Worm (Caenorhabditis elegans) whole organism, L3 larva: ENCODE results near the gene srx-136.
A peak's percentile ranks its signal among the peaks of the same experiment; 100 is the strongest.

Experiments
- R02D3.7 ChIP-seq: fragments of 150-350 bp; optimal IDR thresholded peaks from 2 replicates; lab custom pipeline; 2014; ENCODE audit warnings: missing biosample characterization, missing genetic modification characterization
- ZK546.5 ChIP-seq: sonication (generic microtip); optimal IDR thresholded peaks from 2 replicates; lab custom pipeline; 2017; ENCODE audit warnings: missing biosample characterization, missing genetic modification characterization
- aly-2 ChIP-seq: fragments of 150-350 bp; optimal IDR thresholded peaks from 2 replicates; lab custom pipeline; 2014; ENCODE audit warnings: missing biosample characterization, missing genetic modification characterization
- ama-1 ChIP-seq: fragments of 150-350 bp; optimal IDR thresholded peaks from 2 replicates; lab custom pipeline; 2018
- ceh-16 ChIP-seq: sonication (generic microtip); optimal IDR thresholded peaks from 2 replicates; lab custom pipeline; 2017; ENCODE audit warnings: missing biosample characterization, missing genetic modification characterization
- ceh-28 ChIP-seq: fragments of 150-350 bp; optimal IDR thresholded peaks from 2 replicates; lab custom pipeline; 2014; ENCODE audit warnings: missing biosample characterization, missing genetic modification reagents, missing genetic modification characterization
- ceh-82 ChIP-seq: fragments of 150-350 bp; optimal IDR thresholded peaks from 2 replicates; lab custom pipeline; 2014; ENCODE audit warnings: missing biosample characterization, missing genetic modification characterization
- ceh-9 ChIP-seq: sonication (generic microtip); optimal IDR thresholded peaks from 2 replicates; lab custom pipeline; 2018; ENCODE audit warnings: missing biosample characterization, missing genetic modification characterization
- daf-12 ChIP-seq: fragments of 150-350 bp; optimal IDR thresholded peaks from 2 replicates; lab custom pipeline; 2014; ENCODE audit warnings: missing biosample characterization, missing genetic modification reagents, missing genetic modification characterization
- egl-27 ChIP-seq: sonication (generic microtip); optimal IDR thresholded peaks from 4 replicates; lab custom pipeline; 2017; ENCODE audit warnings: missing biosample characterization, missing genetic modification reagents, missing genetic modification characterization
- egl-5 ChIP-seq: fragments of 150-350 bp; optimal IDR thresholded peaks from 2 replicates; lab custom pipeline; 2017; ENCODE audit warnings: missing biosample characterization, missing genetic modification reagents, missing genetic modification characterization, inconsistent platforms
- elt-1 ChIP-seq: fragments of 150-350 bp; optimal IDR thresholded peaks from 2 replicates; lab custom pipeline; 2014; ENCODE audit warnings: missing biosample characterization, missing genetic modification characterization
- elt-2 ChIP-seq: sonication (generic microtip); optimal IDR thresholded peaks from 2 replicates; lab custom pipeline; 2016; ENCODE audit warnings: missing genetic modification reagents, mild to moderate bottlenecking, missing genetic modification characterization, missing compliant biosample characterization
- elt-3 ChIP-seq, 3 experiments: fragments of 150-350 bp in 1 of 3; sonication (generic microtip) in 2 of 3; optimal IDR thresholded peaks; 2 replicates in 2 of 3; 4 replicates in 1 of 3; lab custom pipeline; 2014 to 2017; ENCODE audit warnings: missing biosample characterization in 3 of 3, missing genetic modification characterization in 3 of 3
- fkh-10 ChIP-seq: sonication (generic microtip); optimal IDR thresholded peaks from 2 replicates; lab custom pipeline; 2017; ENCODE audit warnings: missing biosample characterization, missing genetic modification reagents, missing genetic modification characterization
- fkh-2 ChIP-seq: fragments of 150-350 bp; optimal IDR thresholded peaks from 2 replicates; lab custom pipeline; 2014; ENCODE audit warnings: missing biosample characterization, missing genetic modification reagents, missing genetic modification characterization
- hmg-11 ChIP-seq: sonication (generic microtip); optimal IDR thresholded peaks from 2 replicates; lab custom pipeline; 2016; ENCODE audit warnings: missing genetic modification characterization, missing compliant biosample characterization
- jun-1 ChIP-seq: fragments of 150-350 bp; optimal IDR thresholded peaks from 2 replicates; lab custom pipeline; 2014; ENCODE audit warnings: missing biosample characterization, missing genetic modification reagents, missing genetic modification characterization
- lin-15B ChIP-seq: fragments of 150-350 bp; optimal IDR thresholded peaks from 2 replicates; lab custom pipeline; 2014; ENCODE audit warnings: missing biosample characterization, missing genetic modification characterization
- lin-39 ChIP-seq: fragments of 150-350 bp; optimal IDR thresholded peaks from 2 replicates; lab custom pipeline; 2018; ENCODE audit warnings: missing biosample characterization, missing genetic modification reagents, missing genetic modification characterization
- lsy-12 ChIP-seq: sonication (generic microtip); optimal IDR thresholded peaks from 2 replicates; lab custom pipeline; 2016; ENCODE audit warnings: mild to moderate bottlenecking, missing genetic modification characterization, missing compliant biosample characterization
- mml-1 ChIP-seq: fragments of 150-350 bp; sonication (generic microtip); optimal IDR thresholded peaks from 3 replicates; lab custom pipeline; 2014; ENCODE audit warnings: missing biosample characterization, missing genetic modification characterization
- nfya-1 ChIP-seq: sonication (generic microtip); optimal IDR thresholded peaks from 2 replicates; lab custom pipeline; 2017; ENCODE audit warnings: missing genetic modification characterization, mild to moderate bottlenecking, missing compliant biosample characterization, antibody characterized with exemption, moderate library complexity; ENCODE audit not compliant: insufficient read depth
- nhr-11 ChIP-seq: fragments of 150-350 bp; optimal IDR thresholded peaks from 2 replicates; lab custom pipeline; 2014; ENCODE audit warnings: missing biosample characterization, missing genetic modification characterization
- nhr-23 ChIP-seq: fragments of 150-350 bp; optimal IDR thresholded peaks from 2 replicates; lab custom pipeline; 2014; ENCODE audit warnings: missing biosample characterization, missing genetic modification reagents, missing genetic modification characterization
- nhr-25 ChIP-seq: sonication (generic microtip); optimal IDR thresholded peaks from 2 replicates; lab custom pipeline; 2017; ENCODE audit warnings: missing biosample characterization, missing genetic modification characterization
- nhr-28 ChIP-seq: fragments of 150-350 bp; optimal IDR thresholded peaks from 2 replicates; lab custom pipeline; 2014; ENCODE audit warnings: missing biosample characterization, missing genetic modification characterization
- nhr-43 ChIP-seq: sonication (generic microtip); optimal IDR thresholded peaks from 2 replicates; lab custom pipeline; 2016; ENCODE audit warnings: mild to moderate bottlenecking, missing genetic modification characterization, missing compliant biosample characterization; ENCODE audit not compliant: poor library complexity, severe bottlenecking
- nhr-67 ChIP-seq: fragments of 150-350 bp; optimal IDR thresholded peaks from 2 replicates; lab custom pipeline; 2014; ENCODE audit warnings: missing biosample characterization, missing genetic modification characterization
- nhr-76 ChIP-seq: fragments of 150-350 bp; sonication (generic microtip); optimal IDR thresholded peaks from 5 replicates; lab custom pipeline; 2014; ENCODE audit warnings: missing biosample characterization, missing genetic modification characterization
- nhr-77 ChIP-seq: fragments of 150-350 bp; optimal IDR thresholded peaks from 2 replicates; lab custom pipeline; 2014; ENCODE audit warnings: missing biosample characterization, missing genetic modification characterization
- pha-4 ChIP-seq: fragments of 150-350 bp; optimal IDR thresholded peaks from 2 replicates; lab custom pipeline; 2014; ENCODE audit warnings: missing biosample characterization, missing genetic modification reagents, missing genetic modification characterization
- pqm-1 ChIP-seq: fragments of 150-350 bp; optimal IDR thresholded peaks from 2 replicates; lab custom pipeline; 2017; ENCODE audit warnings: missing biosample characterization, missing genetic modification characterization, inconsistent platforms
- sea-2 ChIP-seq: fragments of 150-350 bp; sonication (generic microtip); optimal IDR thresholded peaks from 4 replicates; lab custom pipeline; 2014; ENCODE audit warnings: missing biosample characterization, missing genetic modification reagents, missing genetic modification characterization
- snpc-4 ChIP-seq: fragments of 150-350 bp; optimal IDR thresholded peaks from 2 replicates; lab custom pipeline; 2014; ENCODE audit warnings: missing biosample characterization, missing genetic modification characterization
- tbx-2 ChIP-seq: sonication (generic microtip); optimal IDR thresholded peaks from 2 replicates; lab custom pipeline; 2016; ENCODE audit warnings: mild to moderate bottlenecking, missing genetic modification characterization, missing compliant biosample characterization
- unc-39 ChIP-seq: sonication (generic microtip); optimal IDR thresholded peaks from 4 replicates; lab custom pipeline; 2017; ENCODE audit warnings: missing biosample characterization, missing genetic modification characterization
- unc-62 ChIP-seq: fragments of 150-350 bp; sonication (generic microtip); optimal IDR thresholded peaks from 4 replicates; lab custom pipeline; 2014; ENCODE audit warnings: missing biosample characterization, missing genetic modification reagents, missing genetic modification characterization
- zag-1 ChIP-seq: fragments of 150-350 bp; optimal IDR thresholded peaks from 2 replicates; lab custom pipeline; 2014; ENCODE audit warnings: missing biosample characterization, missing genetic modification characterization
- ztf-11 ChIP-seq: fragments of 150-350 bp; optimal IDR thresholded peaks from 2 replicates; lab custom pipeline; 2014; ENCODE audit warnings: missing biosample characterization, missing genetic modification characterization
- ztf-4 ChIP-seq: fragments of 150-350 bp; optimal IDR thresholded peaks from 2 replicates; lab custom pipeline; 2014; ENCODE audit warnings: missing biosample characterization, missing genetic modification characterization

Gene srx-136

DNA sequence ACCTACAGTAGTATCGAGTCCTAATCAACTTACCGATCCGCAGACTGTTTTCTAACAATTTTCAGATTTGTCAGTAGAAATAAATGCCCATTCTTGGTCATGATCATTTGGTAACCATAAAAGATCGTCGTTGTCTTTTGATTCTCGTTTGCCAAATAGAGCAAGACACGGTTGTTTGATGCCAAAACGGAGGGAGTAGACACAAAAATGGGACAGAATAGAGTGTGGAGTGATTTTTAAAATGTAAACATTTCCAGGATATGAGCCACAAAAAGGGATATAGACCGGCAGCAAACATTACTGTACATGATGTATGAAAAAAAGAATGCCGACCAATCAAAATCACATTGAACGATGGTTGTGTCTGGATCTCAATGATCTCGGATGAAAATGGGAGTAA is 40.4 kb upstream of the srx-136 start, which contains the start of gene F55B12.2:
Gene F55B12.2, minus strand, starts transcription at position 101 of the 400 bp plus-strand sequence.
- TF ChIP-seq fkh-10 (GFP tag; lab: Kevin White, UChicago): no peak
- TF ChIP-seq lsy-12 (tag; lab: Kevin White, UChicago): no peak
- TF ChIP-seq ama-1 (lab: Kevin White, UChicago): no peak
- no peak for TF ChIP-seq nhr-76
- no peak for TF ChIP-seq tbx-2
- no peak for TF ChIP-seq nhr-23
- no peak for TF ChIP-seq elt-3 (tag; optimal IDR thresholded peaks at IDR 0.05; lab: Kevin White, UChicago)
- TF ChIP-seq pqm-1 (tag; lab: Kevin White, UChicago): no peak
- no peak for TF ChIP-seq snpc-4 (tag; lab: Kevin White, UChicago)
- no peak for TF ChIP-seq ztf-11
- no peak for TF ChIP-seq egl-27 (tag; lab: Kevin White, UChicago)
- no peak for TF ChIP-seq unc-39
- no peak for TF ChIP-seq ZK546.5 (tag; lab: Kevin White, UChicago)
- no peak for TF ChIP-seq zag-1 (tag; lab: Kevin White, UChicago)
- no peak for TF ChIP-seq ceh-16 (tag; lab: Kevin White, UChicago)
- no peak for TF ChIP-seq nhr-67 (tag; lab: Kevin White, UChicago)
- TF ChIP-seq elt-1 (tag; lab: Kevin White, UChicago): no peak
- no peak for TF ChIP-seq sea-2 (GFP tag; lab: Kevin White, UChicago)
- no peak for TF ChIP-seq ceh-9 (tag; lab: Kevin White, UChicago)
- TF ChIP-seq elt-2: no peak
- TF ChIP-seq, all 47 proteins: peak for 0

DNA sequence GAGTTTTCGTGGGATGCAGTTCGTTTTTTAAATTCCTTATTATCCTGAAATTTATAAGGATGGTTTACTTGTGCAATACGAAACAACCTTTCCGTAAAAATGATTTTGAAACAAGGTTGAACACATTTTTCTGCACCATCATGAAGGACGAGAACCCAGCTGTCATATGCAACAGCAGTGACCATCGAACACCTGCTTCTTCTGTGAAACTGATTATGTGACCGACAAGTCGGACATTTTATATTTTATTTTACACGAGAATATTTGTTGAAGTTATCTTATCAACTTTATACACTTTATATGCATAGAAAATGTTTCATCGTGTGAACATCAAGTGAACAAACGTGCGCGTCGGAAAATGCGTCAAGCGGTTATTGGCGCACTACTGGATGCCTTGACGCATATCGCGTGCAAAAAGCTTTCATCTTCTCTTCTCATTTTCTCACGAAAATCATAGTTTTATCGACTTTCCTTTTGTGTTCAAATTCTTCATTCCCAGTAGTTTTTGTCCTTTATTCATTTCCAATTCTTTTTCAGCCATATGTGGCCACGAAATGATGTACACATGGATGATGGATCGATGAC is 38.3 kb upstream of the srx-136 start, which contains the start of gene sel-10:
Gene sel-10, plus strand, starts transcription at position 538 of the 585 bp plus-strand sequence.
- TF ChIP-seq nhr-43 (tag; lab: Kevin White, UChicago): peak; percentile 82
- no peak for TF ChIP-seq zag-1 (tag; lab: Kevin White, UChicago)
- TF ChIP-seq nhr-11 (tag; lab: Kevin White, UChicago): peak; percentile 10
- peak; percentile 47 for TF ChIP-seq R02D3.7
- peak; percentile 83 for TF ChIP-seq snpc-4 (tag; lab: Kevin White, UChicago)
- TF ChIP-seq nfya-1 (tag; lab: Kevin White, UChicago): peak; percentile 76
- TF ChIP-seq nhr-25 (tag; lab: Kevin White, UChicago): peak; percentile 74
- peak; percentile 3 for TF ChIP-seq nhr-77 (tag; lab: Kevin White, UChicago)
- peak; percentile 66 for TF ChIP-seq hmg-11 (tag; lab: Kevin White, UChicago)
- TF ChIP-seq lin-15B (tag; lab: Kevin White, UChicago): peak; percentile 75
- no peak for TF ChIP-seq nhr-28 (tag; lab: Kevin White, UChicago)
- peak; percentile 23 for TF ChIP-seq fkh-10 (GFP tag; lab: Kevin White, UChicago)
- TF ChIP-seq jun-1: peak; percentile 51
- TF ChIP-seq pha-4 (tag; lab: Kevin White, UChicago): peak; percentile 62
- TF ChIP-seq ceh-82 (tag; lab: Kevin White, UChicago): no peak
- TF ChIP-seq nhr-23: peak; percentile 84
- TF ChIP-seq lin-39: peak; percentile 36
- no peak for TF ChIP-seq elt-1 (tag; lab: Kevin White, UChicago)
- peak; percentile 57 for TF ChIP-seq elt-2

DNA sequence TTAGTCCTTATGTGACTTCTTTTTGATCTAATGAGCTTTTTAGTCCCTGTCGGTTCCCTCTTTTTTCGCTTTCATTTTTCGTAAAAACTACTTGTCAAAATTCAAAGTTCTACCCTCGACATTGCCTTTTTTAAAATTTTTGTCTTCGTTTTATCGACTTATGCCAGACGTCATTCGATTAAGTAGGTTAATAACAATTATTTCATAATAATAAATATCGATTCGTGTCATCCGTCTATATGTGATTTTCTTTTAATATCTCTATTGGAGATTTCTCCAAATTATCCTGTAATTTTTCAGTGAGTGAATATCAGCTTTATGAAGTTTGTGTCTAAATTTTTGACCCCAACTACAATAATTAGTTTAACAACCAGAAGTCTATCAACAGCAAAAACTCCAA is 34.5 kb upstream of the srx-136 start, which contains the start of gene hpo-31:
Gene hpo-31, plus strand, starts transcription at position 301 of the 400 bp plus-strand sequence.
- TF ChIP-seq unc-62 (GFP tag; lab: Kevin White, UChicago): no peak
- no peak for TF ChIP-seq mml-1 (tag; lab: Kevin White, UChicago)
- no peak for TF ChIP-seq egl-5 (tag; lab: Kevin White, UChicago)
- no peak for TF ChIP-seq R02D3.7
- TF ChIP-seq fkh-2: no peak
- no peak for TF ChIP-seq tbx-2
- no peak for TF ChIP-seq daf-12 (tag; lab: Kevin White, UChicago)
- no peak for TF ChIP-seq ama-1 (lab: Kevin White, UChicago)
- no peak for TF ChIP-seq ztf-4
- no peak for TF ChIP-seq lin-15B (tag; lab: Kevin White, UChicago)
- no peak for TF ChIP-seq aly-2 (tag; lab: Kevin White, UChicago)
- no peak for TF ChIP-seq snpc-4 (tag; lab: Kevin White, UChicago)
- TF ChIP-seq elt-2: no peak
- no peak for TF ChIP-seq nhr-43 (tag; lab: Kevin White, UChicago)
- TF ChIP-seq ceh-28 (tag; lab: Kevin White, UChicago): no peak
- TF ChIP-seq elt-1 (tag; lab: Kevin White, UChicago): no peak
- no peak for TF ChIP-seq hmg-11 (tag; lab: Kevin White, UChicago)
- TF ChIP-seq, all 47 proteins: peak for 0
